Fruit fly (Drosophila melanogaster) whole organism: ENCODE data around the gene glob1.

Experiments
- CG8478 ChIP-seq: fragments of >200 bp; optimal IDR thresholded peaks from 2 replicates; lab custom pipeline; 2018; ENCODE audit warnings: inconsistent platforms
- Dll ChIP-seq: fragments of >200 bp; optimal IDR thresholded peaks from 2 replicates; lab custom pipeline; 2017
- EcR ChIP-seq, 2 experiments: fragments of >200 bp; optimal IDR thresholded peaks; 2 replicates each; lab custom pipeline; 2017; ENCODE audit warnings: missing biosample characterization in 2 of 2, missing genetic modification characterization in 2 of 2, missing genetic modification reagents in 2 of 2
- pan ChIP-seq: fragments of >200 bp; optimal IDR thresholded peaks from 2 replicates; lab custom pipeline; 2017
- psq ChIP-seq: fragments of >200 bp; optimal IDR thresholded peaks from 2 replicates; lab custom pipeline; 2017
- usp ChIP-seq: fragments of >200 bp; optimal IDR thresholded peaks from 2 replicates; lab custom pipeline; 2017; ENCODE audit warnings: missing biosample characterization, missing genetic modification characterization, mixed read lengths

glob1 gene

DNA sequence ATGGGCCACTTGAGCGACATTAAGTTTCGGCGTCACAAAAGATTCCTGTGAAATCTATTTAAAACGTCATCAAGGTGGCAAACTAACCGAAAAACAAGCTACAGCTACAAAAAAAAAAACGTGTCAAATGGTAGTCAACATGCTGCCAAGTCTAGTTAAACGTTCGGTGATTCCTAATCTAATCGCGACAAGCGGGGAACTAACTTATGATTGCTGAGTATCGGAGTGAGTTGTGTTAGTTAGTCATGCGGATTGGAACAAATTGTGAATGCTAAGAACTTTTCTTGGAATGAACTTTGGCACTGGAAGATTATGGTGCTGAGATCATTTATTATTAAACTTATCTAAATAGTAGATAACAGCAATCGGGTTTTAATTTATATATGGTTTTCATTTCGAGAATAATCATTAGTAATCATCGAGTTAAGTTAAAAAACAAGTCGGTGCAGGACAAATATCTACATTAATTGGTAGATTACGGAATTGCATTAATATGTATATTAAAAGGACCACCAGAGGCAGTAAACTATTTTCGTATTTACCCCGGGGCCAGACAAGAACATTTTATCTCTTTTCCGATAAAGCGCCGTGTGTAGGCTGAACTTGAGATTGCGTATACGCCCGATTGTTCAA lies 13.1 kb downstream of the glob1 start:
- TF ChIP-seq Dll (lab: Kevin White, UChicago): no peak
- no peak for TF ChIP-seq EcR (GFP tag; optimal IDR thresholded peaks at IDR 0.05; lab: Kevin White, UChicago)

DNA sequence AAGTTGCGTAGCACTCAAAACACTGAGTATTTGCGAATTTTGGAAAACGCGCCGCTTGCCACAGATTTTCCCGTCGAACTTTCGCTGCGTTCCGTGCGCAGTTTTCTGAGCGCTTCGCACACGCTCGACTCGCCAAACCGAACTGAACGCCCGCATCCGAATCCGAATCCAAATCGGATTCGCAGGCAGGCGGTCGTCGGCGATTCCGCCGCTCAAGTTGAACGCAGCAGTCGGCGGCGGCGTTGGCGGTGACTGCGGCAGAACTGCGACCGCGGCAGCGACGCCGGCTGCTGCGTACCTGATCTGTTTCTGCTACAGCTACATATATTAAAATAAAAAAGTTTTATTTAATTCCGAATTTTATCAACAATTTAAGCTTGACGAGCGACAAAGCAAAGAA lies 28.8 kb downstream of the glob1 start, which contains the start of gene CG31183:
CG31183 (minus strand) TSS at position 329 of the 400 bp plus-strand sequence.
- TF ChIP-seq EcR (GFP tag; optimal IDR thresholded peaks at IDR 0.05; lab: Kevin White, UChicago) (no peak), Dll (lab: Kevin White, UChicago) (no peak), usp (GFP tag; lab: Kevin White, UChicago) (no peak), pan (no peak), CG8478 (no peak), psq (lab: Kevin White, UChicago) (no peak)

DNA sequence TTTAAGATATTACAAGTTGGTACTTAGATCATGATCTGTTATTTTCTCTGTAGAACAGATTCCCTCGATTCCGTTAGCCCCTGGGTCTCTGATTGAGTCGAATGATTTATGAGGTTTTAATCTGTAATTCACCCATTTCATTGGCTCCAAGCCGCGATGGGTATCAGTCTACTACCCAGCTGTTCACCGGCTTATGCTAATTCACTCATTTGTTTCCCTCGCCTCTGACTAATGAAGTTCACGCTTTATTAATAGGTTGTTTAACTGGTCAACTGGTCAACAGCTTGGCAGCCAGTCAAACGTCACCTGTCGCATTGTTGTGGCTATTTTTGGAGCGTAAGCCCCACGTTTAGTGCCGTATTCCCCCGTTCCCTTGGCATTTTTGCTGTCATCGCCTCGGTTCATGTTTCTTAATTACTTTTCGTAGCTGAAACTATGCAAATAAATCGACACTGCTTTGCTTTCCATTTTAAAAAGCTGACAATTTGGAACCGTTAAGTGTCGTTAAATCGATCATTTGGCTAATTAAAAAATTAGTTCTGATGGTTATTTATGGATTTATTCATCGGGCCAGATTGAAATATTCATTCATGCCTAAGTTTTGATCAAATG lies 31.5 kb downstream of the glob1 start:
- TF ChIP-seq usp (GFP tag; lab: Kevin White, UChicago) (no peak), psq (lab: Kevin White, UChicago) (no peak), CG8478 (no peak), EcR (GFP tag; optimal IDR thresholded peaks at IDR 0.05; lab: Kevin White, UChicago) (no peak), pan (no peak), Dll (lab: Kevin White, UChicago) (no peak)

DNA sequence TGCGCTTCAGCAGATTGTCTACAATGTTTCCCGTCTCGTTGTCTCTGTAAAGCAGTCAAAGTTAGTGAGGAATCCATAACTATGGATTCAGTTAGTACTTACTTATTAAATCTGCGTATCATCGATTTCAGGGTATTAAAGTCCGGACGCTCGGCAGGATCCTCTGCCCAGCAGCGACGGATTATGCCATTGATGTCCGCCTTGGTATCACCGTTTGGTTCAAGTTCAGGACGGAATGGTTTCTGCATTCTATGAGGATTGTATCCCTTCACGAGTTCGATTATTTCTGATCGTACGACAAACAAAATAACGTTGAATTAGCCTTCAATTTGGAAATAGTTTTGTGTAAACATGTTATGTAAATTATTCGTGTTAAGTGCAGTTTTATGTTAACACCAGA lies 44.5 kb downstream of the glob1 start, which contains the start of gene CG9632:
CG9632 (plus strand) TSS at position 301 of the 400 bp plus-strand sequence.
- TF ChIP-seq EcR (GFP tag; optimal IDR thresholded peaks at IDR 0.05; lab: Kevin White, UChicago) (no peak), psq (lab: Kevin White, UChicago) (no peak), pan (no peak), Dll (lab: Kevin White, UChicago) (no peak)

- TF ChIP-seq usp (GFP tag; lab: Kevin White, UChicago) (no peak), CG8478 (no peak), psq (lab: Kevin White, UChicago) (no peak), Dll (lab: Kevin White, UChicago) (no peak), pan (no peak), EcR (GFP tag; optimal IDR thresholded peaks at IDR 0.05; lab: Kevin White, UChicago) (no peak)
These were observed 47.2 kb downstream of the glob1 start, which contains the start of gene Hmt-1 for dm6 chr3R:15857189-15857767. TSS of gene Hmt-1 (minus strand) at chr3R:15857470.

DNA sequence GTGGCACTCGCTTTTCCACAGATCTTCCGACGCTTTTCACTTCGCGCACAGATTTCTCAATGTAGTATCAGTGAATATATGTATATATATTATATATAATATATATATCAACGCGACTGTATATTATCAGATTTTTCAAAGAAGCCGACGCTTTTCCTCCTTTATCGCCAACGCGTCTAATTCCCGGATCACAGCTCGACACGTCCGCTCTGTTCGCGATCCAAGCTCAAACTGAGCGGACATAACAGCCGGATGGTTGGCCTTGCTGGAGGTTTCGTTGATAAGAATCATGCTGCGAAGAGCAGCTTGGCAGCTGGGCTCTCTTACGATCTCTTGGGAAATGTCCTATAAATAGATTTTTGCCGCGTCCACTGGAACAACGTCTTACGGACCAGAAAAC lies 51.1 kb downstream of the glob1 start, which contains the start of gene cv-d:
cv-d (minus strand) TSS at position 235 of the 400 bp plus-strand sequence.
- no peak for TF ChIP-seq Dll (lab: Kevin White, UChicago)
- TF ChIP-seq EcR (GFP tag; optimal IDR thresholded peaks at IDR 0.05; lab: Kevin White, UChicago): no peak
- no peak for TF ChIP-seq usp (GFP tag; lab: Kevin White, UChicago)
- no peak for TF ChIP-seq pan
- no peak for TF ChIP-seq CG8478
- no peak for TF ChIP-seq psq (lab: Kevin White, UChicago)

dm6 chr3R:15851912-15852311 lies 52.5 kb downstream of the glob1 start:
- TF ChIP-seq EcR (GFP tag; optimal IDR thresholded peaks at IDR 0.05; lab: Kevin White, UChicago) (no peak), pan (no peak), CG8478 (no peak), Dll (lab: Kevin White, UChicago) (no peak)
